Worm (Caenorhabditis elegans) whole organism, midembryonic: ENCODE measurements around the gene rft-1.

ENCODE experiments used
- T22C8.4 ChIP-seq: fragments of 200-800 bp; sonication (Bioruptor generic); IDR thresholded peaks from 2 replicates; pipeline ENCODE4 v1.3.6; 2022; ENCODE audit warnings: missing genetic modification characterization, missing compliant biosample characterization
- cog-1 ChIP-seq: sonication (generic microtip); optimal IDR thresholded peaks from 2 replicates; lab custom pipeline; 2016; ENCODE audit warnings: missing genetic modification characterization, missing compliant biosample characterization
- flt-1 ChIP-seq: fragments of 200-800 bp; sonication (Bioruptor generic); IDR thresholded peaks from 2 replicates; pipeline ENCODE4 v1.3.6; 2022; ENCODE audit warnings: missing genetic modification characterization, missing compliant biosample characterization
- klf-2 ChIP-seq: fragments of 200-800 bp; sonication (Bioruptor generic); conservative IDR thresholded peaks from 2 replicates; pipeline ENCODE4 v1.3.6; 2022; ENCODE audit warnings: missing genetic modification reagents, missing genetic modification characterization, missing compliant biosample characterization
- med-1 ChIP-seq: sonication (generic microtip); optimal IDR thresholded peaks from 2 replicates; lab custom pipeline; 2017; ENCODE audit warnings: missing genetic modification characterization, mild to moderate bottlenecking, missing compliant biosample characterization, antibody characterized with exemption, missing genetic modification reagents; ENCODE audit not compliant: insufficient read depth
- ref-1 ChIP-seq: fragments of 200-800 bp; sonication (Bioruptor generic); conservative IDR thresholded peaks from 2 replicates; pipeline ENCODE4 v1.3.6; 2022; ENCODE audit warnings: missing genetic modification reagents, missing genetic modification characterization, missing compliant biosample characterization
- tab-1 ChIP-seq: fragments of 200-800 bp; sonication (Bioruptor generic); IDR thresholded peaks from 2 replicates; pipeline ENCODE4 v1.3.6; 2022; ENCODE audit warnings: missing genetic modification characterization, missing compliant biosample characterization
- ztf-23 ChIP-seq: fragments of 200-800 bp; sonication (Bioruptor generic); IDR thresholded peaks from 2 replicates; pipeline ENCODE4 v1.3.6; 2022; ENCODE audit warnings: missing genetic modification reagents, missing genetic modification characterization, missing compliant biosample characterization
- ztf-29 ChIP-seq: fragments of 200-800 bp; sonication (Bioruptor generic); IDR thresholded peaks from 2 replicates; pipeline ENCODE4 v1.3.6; 2022; ENCODE audit warnings: missing genetic modification reagents, missing genetic modification characterization, missing compliant biosample characterization

The rft-1 gene

DNA sequence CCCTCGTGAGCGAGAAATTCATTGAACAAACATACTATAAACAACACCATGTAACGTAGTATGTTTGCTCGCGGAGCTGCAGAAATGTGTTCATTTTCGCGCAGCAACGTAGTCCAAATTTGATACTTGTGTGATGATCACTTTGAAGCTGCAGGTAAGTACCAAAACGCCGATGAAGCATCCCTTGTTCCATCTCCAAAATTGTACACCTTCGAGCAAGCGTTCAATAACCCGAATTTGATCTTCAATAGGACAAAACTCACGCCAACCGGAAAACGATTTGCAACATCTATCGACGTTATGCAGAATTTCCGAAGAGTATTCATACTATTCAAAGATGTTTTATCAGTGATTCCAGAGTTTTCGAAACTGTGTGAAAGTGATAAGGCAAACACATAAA lies 32.4 kb downstream of the rft-1 start, which contains the start of gene Y47D7A.3:
TSS of gene Y47D7A.3 (plus strand) at position 301 of the 400 bp plus-strand sequence.
- no peak for TF ChIP-seq tab-1 (GFP tag; lab: Robert Waterston, UW)
- TF ChIP-seq cog-1, result no peak
- no peak for TF ChIP-seq ztf-29 (GFP tag; lab: Robert Waterston, UW)
- TF ChIP-seq T22C8.4, result no peak
- TF ChIP-seq flt-1 (GFP tag; lab: Robert Waterston, UW), result no peak
- no peak for TF ChIP-seq ref-1 (GFP tag; lab: Robert Waterston, UW)

DNA sequence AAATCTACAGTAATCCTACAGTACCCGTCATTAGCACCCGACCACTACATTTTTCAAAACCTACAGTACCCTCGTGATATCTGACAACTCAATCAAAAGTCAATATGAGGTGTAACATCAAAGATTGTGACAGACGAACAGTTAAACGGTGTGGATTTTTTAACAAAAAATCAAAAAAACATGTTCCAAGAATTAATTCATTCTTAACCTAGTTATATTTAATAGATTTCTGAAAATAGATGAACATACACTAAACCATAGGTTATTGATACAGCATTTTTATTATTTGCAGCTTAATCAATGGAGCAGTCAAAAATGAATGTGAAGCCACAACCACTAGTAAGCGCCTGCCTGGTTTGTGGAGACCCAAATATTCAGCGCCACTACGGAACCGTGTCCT lies 35.5 kb downstream of the rft-1 start, which contains the start of gene nhr-118:
TSS of gene nhr-118 (plus strand) at position 301 of the 400 bp plus-strand sequence.
- TF ChIP-seq cog-1 (no peak), tab-1 (GFP tag; lab: Robert Waterston, UW) (no peak), ref-1 (GFP tag; lab: Robert Waterston, UW) (no peak), med-1 (GFP tag; lab: Kevin White, UChicago) (no peak), flt-1 (GFP tag; lab: Robert Waterston, UW) (no peak)

DNA sequence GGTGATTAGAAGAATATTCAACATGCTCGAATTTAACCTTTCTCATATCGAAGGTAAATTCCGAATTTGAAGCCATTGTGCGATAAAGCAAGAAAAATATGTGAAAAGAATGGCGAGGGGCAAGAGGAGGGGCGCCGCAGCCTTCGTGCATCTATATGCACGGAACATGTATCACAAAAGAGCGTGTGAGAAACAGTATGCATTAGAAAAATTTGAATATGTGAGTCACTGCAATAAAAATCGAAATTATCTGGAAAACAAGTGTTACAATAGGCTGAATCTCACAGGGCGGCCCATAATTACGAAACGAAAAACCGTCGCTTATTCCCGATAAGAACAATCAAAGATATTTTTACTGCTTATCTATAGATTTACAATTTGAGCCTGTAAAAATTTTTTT lies 41.2 kb downstream of the rft-1 start, which contains the start of gene F13A2.5:
TSS of gene F13A2.5 (minus strand) at position 101 of the 400 bp plus-strand sequence.
- no peak for TF ChIP-seq flt-1 (GFP tag; lab: Robert Waterston, UW)
- TF ChIP-seq ztf-29 (GFP tag; lab: Robert Waterston, UW), result no peak
- no peak for TF ChIP-seq klf-2 (GFP tag; lab: Robert Waterston, UW)
- TF ChIP-seq tab-1 (GFP tag; lab: Robert Waterston, UW), result no peak
- TF ChIP-seq cog-1, result no peak
- no peak for TF ChIP-seq T22C8.4
- no peak for TF ChIP-seq ref-1 (GFP tag; lab: Robert Waterston, UW)
- no peak for TF ChIP-seq ztf-23
- no peak for TF ChIP-seq med-1 (GFP tag; lab: Kevin White, UChicago)

DNA sequence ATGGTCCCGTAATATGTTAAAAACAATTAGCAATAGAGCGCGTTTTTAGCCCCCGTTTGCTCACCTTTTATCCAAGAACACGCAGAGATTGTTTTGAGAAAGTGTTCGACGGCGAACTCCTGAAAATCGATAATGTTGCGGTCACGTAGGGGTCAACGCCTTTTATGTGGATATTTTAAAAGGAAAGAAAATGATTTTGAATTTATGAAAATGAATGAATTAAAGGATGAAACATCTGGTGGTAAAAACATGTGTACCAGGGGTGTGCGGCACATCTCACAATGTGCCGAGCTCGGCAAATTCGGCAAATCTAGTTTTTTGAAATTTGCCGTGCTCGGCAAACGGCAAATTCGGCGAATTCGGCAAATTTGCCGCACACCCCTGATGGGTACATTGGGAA lies 42.9 kb downstream of the rft-1 start, which contains the start of gene F13A2.4:
TSS of gene F13A2.4 (minus strand) at position 101 of the 400 bp plus-strand sequence.
- TF ChIP-seq ztf-23 (no peak), cog-1 (no peak), klf-2 (GFP tag; lab: Robert Waterston, UW) (no peak), T22C8.4 (no peak), flt-1 (GFP tag; lab: Robert Waterston, UW) (no peak), ref-1 (GFP tag; lab: Robert Waterston, UW) (no peak), ztf-29 (GFP tag; lab: Robert Waterston, UW) (no peak), med-1 (GFP tag; lab: Kevin White, UChicago) (no peak), tab-1 (GFP tag; lab: Robert Waterston, UW) (no peak)

DNA sequence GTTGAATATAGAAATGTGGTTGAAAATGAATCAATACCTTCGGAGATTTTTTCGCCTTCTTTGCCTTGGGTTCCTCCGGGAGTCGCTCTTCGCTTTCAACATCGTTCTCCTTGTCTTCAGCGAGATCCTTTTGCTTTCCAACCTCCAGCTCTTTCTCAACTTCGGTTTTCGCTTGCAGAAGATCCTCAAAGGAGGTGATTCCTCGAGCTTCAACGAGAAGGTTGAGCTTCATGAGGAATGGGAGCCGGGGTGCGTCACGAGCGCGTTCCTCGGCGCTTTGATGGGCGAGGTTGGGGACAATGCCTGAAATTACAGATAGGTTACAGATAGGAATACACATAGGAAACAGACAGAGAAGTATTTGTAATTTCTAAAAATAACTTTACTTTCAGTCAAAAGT lies 44.1 kb downstream of the rft-1 start:
- no peak for TF ChIP-seq ztf-23
- no peak for TF ChIP-seq ref-1 (GFP tag; lab: Robert Waterston, UW)
- no peak for TF ChIP-seq med-1 (GFP tag; lab: Kevin White, UChicago)
- TF ChIP-seq cog-1, result no peak
- TF ChIP-seq ztf-29 (GFP tag; lab: Robert Waterston, UW), result no peak

DNA sequence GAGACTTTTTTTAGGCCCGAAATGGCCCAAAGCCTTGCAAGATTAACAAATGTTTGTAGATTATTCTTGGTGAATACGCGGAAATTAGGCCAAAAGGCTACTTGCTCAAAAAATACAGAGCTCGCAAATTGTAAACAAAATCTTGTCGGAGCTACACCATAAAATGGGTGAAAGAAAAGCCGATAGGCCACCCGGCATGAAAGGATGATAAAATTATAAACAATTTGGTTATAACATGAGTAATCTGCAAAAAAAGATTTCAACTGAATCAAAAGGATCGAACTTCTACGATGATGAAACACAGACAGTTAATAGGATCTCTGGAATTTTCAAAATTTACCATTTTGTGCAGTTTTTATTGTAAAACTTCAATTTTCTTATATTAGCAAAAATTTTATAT lies 44.9 kb downstream of the rft-1 start:
- TF ChIP-seq ztf-29 (GFP tag; lab: Robert Waterston, UW), result no peak
- no peak for TF ChIP-seq flt-1 (GFP tag; lab: Robert Waterston, UW)
- TF ChIP-seq ztf-23, result no peak
- TF ChIP-seq T22C8.4, result no peak
- no peak for TF ChIP-seq cog-1
- TF ChIP-seq tab-1 (GFP tag; lab: Robert Waterston, UW), result no peak
- no peak for TF ChIP-seq med-1 (GFP tag; lab: Kevin White, UChicago)
- no peak for TF ChIP-seq ref-1 (GFP tag; lab: Robert Waterston, UW)
- TF ChIP-seq klf-2 (GFP tag; lab: Robert Waterston, UW), result no peak

DNA sequence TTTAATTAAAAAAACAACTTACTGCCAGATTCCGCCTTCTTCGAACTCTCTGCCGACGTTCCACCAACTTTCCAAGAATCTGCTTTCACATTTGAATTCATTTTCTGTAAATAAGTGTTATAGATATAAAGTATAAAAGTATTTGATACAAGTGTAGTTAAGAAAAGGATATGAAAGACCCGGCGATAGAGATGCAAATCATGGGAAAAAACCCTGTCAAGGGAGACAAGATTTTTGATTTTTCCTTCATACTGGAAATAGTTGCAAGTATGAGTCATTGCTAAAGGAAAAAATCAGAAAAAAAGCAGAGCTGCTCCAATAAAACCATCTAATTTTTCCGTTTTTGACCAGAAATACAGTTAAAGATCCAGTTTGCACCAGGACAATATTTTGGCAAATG lies 46.8 kb downstream of the rft-1 start, which contains the start of gene F13A2.3:
TSS of gene F13A2.3 (minus strand) at position 101 of the 400 bp plus-strand sequence.
- TF ChIP-seq med-1 (GFP tag; lab: Kevin White, UChicago), result no peak
- TF ChIP-seq tab-1 (GFP tag; lab: Robert Waterston, UW), result no peak
- no peak for TF ChIP-seq klf-2 (GFP tag; lab: Robert Waterston, UW)
- TF ChIP-seq ref-1 (GFP tag; lab: Robert Waterston, UW), result no peak
